Worm (Caenorhabditis elegans) whole organism, L2 larva: ENCODE data around the gene pas-7.

ENCODE experiments used
- aly-2 ChIP-seq: fragments of 150-350 bp; optimal IDR thresholded peaks from 2 replicates; lab custom pipeline; 2014; ENCODE audit warnings: missing biosample characterization, missing genetic modification characterization
- elt-3 ChIP-seq: sonication (generic microtip); optimal IDR thresholded peaks from 2 replicates; lab custom pipeline; 2017; ENCODE audit warnings: missing biosample characterization, missing genetic modification characterization
- mdl-1 ChIP-seq, 2 experiments: fragments of 150-350 bp in 1 of 2; sonication (generic microtip) in 1 of 2; optimal IDR thresholded peaks; 2 replicates each; lab custom pipeline; 2017; ENCODE audit warnings: missing biosample characterization in 2 of 2, missing genetic modification characterization in 2 of 2
- nhr-77 ChIP-seq: fragments of 150-350 bp; optimal IDR thresholded peaks from 2 replicates; lab custom pipeline; 2014; ENCODE audit warnings: missing biosample characterization, missing genetic modification characterization
- unc-39 ChIP-seq: fragments of 150-350 bp; optimal IDR thresholded peaks from 2 replicates; lab custom pipeline; 2014; ENCODE audit warnings: missing biosample characterization, missing genetic modification characterization
- unc-62 ChIP-seq: fragments of 150-350 bp; optimal IDR thresholded peaks from 2 replicates; lab custom pipeline; 2014; ENCODE audit warnings: missing biosample characterization, missing genetic modification reagents, missing genetic modification characterization
- zag-1 ChIP-seq: fragments of 150-350 bp; optimal IDR thresholded peaks from 2 replicates; lab custom pipeline; 2014; ENCODE audit warnings: missing biosample characterization, missing genetic modification characterization

DNA sequence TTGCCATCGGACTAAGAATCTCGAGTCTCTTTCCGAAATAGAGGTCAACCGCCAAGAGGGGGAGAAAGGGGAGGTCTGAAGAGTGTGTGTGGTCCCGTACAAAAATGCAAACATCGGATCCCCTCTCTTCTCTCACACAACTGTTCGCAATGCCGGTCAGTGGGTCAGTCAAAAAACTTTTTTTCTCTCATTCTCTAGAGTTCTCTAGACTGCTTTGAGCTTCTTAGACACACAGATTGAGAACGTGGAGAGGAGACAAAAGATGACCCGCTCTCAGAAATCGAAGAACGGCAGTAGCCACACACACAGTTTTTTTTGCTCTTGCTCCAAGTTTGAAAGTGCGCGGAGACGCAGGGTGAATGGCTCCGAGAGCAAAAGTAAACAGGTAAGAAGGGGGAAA, 23.9 kb downstream of the pas-7 start:
- no peak for TF ChIP-seq elt-3
- TF ChIP-seq unc-62 (GFP tag; lab: Kevin White, UChicago) = no peak
- TF ChIP-seq nhr-77 (tag; lab: Kevin White, UChicago) = no peak
- no peak for TF ChIP-seq aly-2 (tag; lab: Kevin White, UChicago)
- no peak for TF ChIP-seq mdl-1 (tag; optimal IDR thresholded peaks at IDR 0.05; lab: Kevin White, UChicago)
- no peak for TF ChIP-seq unc-39 (tag; lab: Kevin White, UChicago)
- no peak for TF ChIP-seq zag-1 (tag; lab: Kevin White, UChicago)
